Fruit fly (Drosophila melanogaster) whole organism, wandering third instar larva: ENCODE results near the gene ru.

Experiments used
- lola ChIP-seq: fragments of >200 bp; optimal IDR thresholded peaks from 2 replicates; lab custom pipeline; 2017; ENCODE audit warnings: missing biosample characterization, missing genetic modification characterization
- tai ChIP-seq: sonication (Bioruptor generic); optimal IDR thresholded peaks from 2 replicates; lab custom pipeline; 2016; ENCODE audit warnings: missing biosample characterization, missing genetic modification characterization

- no peak for TF ChIP-seq tai (GFP tag; lab: Kevin White, UChicago)
- no peak for TF ChIP-seq lola (GFP tag; lab: Kevin White, UChicago)
These were observed 9.5 kb downstream of the ru start for dm6 chr3L:1379741-1380465.
